Fruit fly (Drosophila melanogaster) whole organism, embryonic: ENCODE measurements around the gene tsh.

ENCODE experiments used
- CG18011 ChIP-seq: fragments of 200-800 bp; sonication (Bioruptor generic); optimal IDR thresholded peaks from 2 replicates; lab custom pipeline; 2017; ENCODE audit warnings: missing biosample characterization, missing genetic modification characterization, mild to moderate bottlenecking, moderate library complexity, missing genotype
- CG8944 ChIP-seq: fragments of 200-800 bp; sonication (Bioruptor generic); optimal IDR thresholded peaks from 3 replicates; lab custom pipeline; 2016; ENCODE audit warnings: missing biosample characterization, missing genetic modification characterization
- D19B ChIP-seq: fragments of 200-800 bp; sonication (Bioruptor generic); optimal IDR thresholded peaks from 2 replicates; lab custom pipeline; 2017; ENCODE audit warnings: missing biosample characterization, mild to moderate bottlenecking, missing genetic modification characterization
- Doc2 ChIP-seq: fragments of 200-800 bp; sonication (Bioruptor generic); IDR thresholded peaks from 2 replicates; pipeline ENCODE4 v1.3.6; 2022; ENCODE audit warnings: missing biosample characterization, missing genetic modification characterization
- Fer1 ChIP-seq: fragments of 200-800 bp; sonication (Bioruptor generic); optimal IDR thresholded peaks from 2 replicates; lab custom pipeline; 2017; ENCODE audit warnings: missing biosample characterization, mild to moderate bottlenecking, missing genetic modification characterization
- Hey ChIP-seq: fragments of 200-800 bp; sonication (Bioruptor generic); optimal IDR thresholded peaks from 3 replicates; lab custom pipeline; 2018; ENCODE audit warnings: missing biosample characterization, mild to moderate bottlenecking, missing genetic modification characterization
- Rx ChIP-seq: fragments of 200-800 bp; sonication (Bioruptor generic); IDR thresholded peaks from 2 replicates; pipeline ENCODE4 v1.3.6; 2022; ENCODE audit warnings: missing biosample characterization, missing genetic modification characterization
- ara ChIP-seq: fragments of 200-800 bp; sonication (Bioruptor generic); IDR thresholded peaks from 2 replicates; pipeline ENCODE4 v1.3.6; 2022; ENCODE audit warnings: missing biosample characterization, missing genetic modification characterization
- ato ChIP-seq: fragments of 200-800 bp; sonication (Bioruptor generic); IDR thresholded peaks from 2 replicates; pipeline ENCODE4 v1.3.6; 2022; ENCODE audit warnings: missing biosample characterization, missing genetic modification characterization; ENCODE audit not compliant: partially characterized antibody
- fru ChIP-seq: fragments of >200 bp; optimal IDR thresholded peaks from 2 replicates; lab custom pipeline; 2017
- tin ChIP-seq: fragments of 200-800 bp; sonication (Bioruptor generic); optimal IDR thresholded peaks from 3 replicates; lab custom pipeline; 2016; ENCODE audit warnings: missing biosample characterization, missing genetic modification characterization

DNA sequence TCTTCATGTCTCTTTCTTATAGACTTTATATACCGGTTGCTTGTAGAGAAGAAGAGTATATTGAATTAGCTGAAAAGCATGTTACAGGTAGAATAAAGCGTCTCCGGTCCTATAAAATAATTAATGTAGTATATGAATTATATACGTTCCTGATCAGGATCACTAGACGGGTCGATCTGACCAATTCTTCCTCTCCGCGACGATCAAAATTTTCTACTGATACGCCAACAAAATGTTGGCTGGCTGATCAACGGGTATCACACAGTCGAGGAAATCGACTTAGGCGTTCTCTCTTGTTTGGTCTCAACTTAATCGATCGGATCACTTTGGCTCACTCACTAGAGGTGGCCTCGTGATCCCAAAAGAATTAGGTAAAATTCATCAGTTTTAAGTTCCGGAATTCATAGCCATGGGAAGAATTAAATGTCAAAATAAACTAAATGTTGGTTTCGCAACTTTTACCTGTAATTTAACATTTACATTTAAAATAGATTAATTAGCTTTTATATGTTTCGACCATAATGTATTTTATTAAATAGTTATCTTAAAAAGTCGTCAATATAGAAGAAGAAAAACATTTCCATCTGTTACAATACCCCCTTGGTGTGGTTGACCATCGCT, 53.2 kb downstream of the tsh start:
- TF ChIP-seq fru (lab: Kevin White, UChicago) (no peak), Doc2 (GFP tag; lab: Robert Waterston, UW) (no peak), CG8944 (no peak), Fer1 (GFP tag; lab: Kevin White, UChicago) (no peak), ara (GFP tag; lab: Robert Waterston, UW) (no peak), ato (no peak), Rx (GFP tag; lab: Robert Waterston, UW) (no peak), D19B (GFP tag; lab: Kevin White, UChicago) (peak; percentile 47), tin (GFP tag; lab: Kevin White, UChicago) (no peak), CG18011 (no peak), Hey (tag; lab: Kevin White, UChicago) (no peak)
